Fruit fly (Drosophila melanogaster) ovary, adult (tissue): ENCODE measurements around the gene CG4073.

Experiments used
- CG17801 ChIP-seq: fragments of 200-800 bp; optimal IDR thresholded peaks from 2 replicates; lab custom pipeline; 2019; ENCODE audit warnings: missing biosample characterization, mild to moderate bottlenecking, missing genetic modification characterization, moderate library complexity; ENCODE audit not compliant: partially characterized antibody

Gene CG4073

dm6 chr3R:10760966-10761855 is 46.6 kb downstream of the CG4073 start, which contains the start of the genes MED7 and Cap-H2:
MED7 (minus strand) TSS chr3R:10761032.
Cap-H2 (plus strand) TSS chr3R:10761310.
- TF ChIP-seq CG17801 (GFP tag; lab: Kevin White, UChicago): peak; percentile 63

- peak; percentile 4 for TF ChIP-seq CG17801 (GFP tag; lab: Kevin White, UChicago)
Observed at dm6 chr3R:10761980-10762379, 47.4 kb downstream of the CG4073 start.
